Worm (Caenorhabditis elegans) whole organism, midembryonic: ENCODE measurements around the gene F55G7.4.
"Not testable (repeated sequence)": the region's sequence is repeated elsewhere in the genome, so short reads cannot be mapped to it uniquely, and the experiment has no call there.

Source experiments
- cog-1 ChIP-seq: sonication (generic microtip); optimal IDR thresholded peaks from 2 replicates; lab custom pipeline; 2016; ENCODE audit warnings: missing genetic modification characterization, missing compliant biosample characterization
- flt-1 ChIP-seq: fragments of 200-800 bp; sonication (Bioruptor generic); IDR thresholded peaks from 2 replicates; pipeline ENCODE4 v1.3.6; 2022; ENCODE audit warnings: missing genetic modification characterization, missing compliant biosample characterization
- klf-2 ChIP-seq: fragments of 200-800 bp; sonication (Bioruptor generic); conservative IDR thresholded peaks from 2 replicates; pipeline ENCODE4 v1.3.6; 2022; ENCODE audit warnings: missing genetic modification reagents, missing genetic modification characterization, missing compliant biosample characterization
- med-1 ChIP-seq: sonication (generic microtip); optimal IDR thresholded peaks from 2 replicates; lab custom pipeline; 2017; ENCODE audit warnings: missing genetic modification characterization, mild to moderate bottlenecking, missing compliant biosample characterization, antibody characterized with exemption, missing genetic modification reagents; ENCODE audit not compliant: insufficient read depth
- tab-1 ChIP-seq: fragments of 200-800 bp; sonication (Bioruptor generic); IDR thresholded peaks from 2 replicates; pipeline ENCODE4 v1.3.6; 2022; ENCODE audit warnings: missing genetic modification characterization, missing compliant biosample characterization
- ztf-23 ChIP-seq: fragments of 200-800 bp; sonication (Bioruptor generic); IDR thresholded peaks from 2 replicates; pipeline ENCODE4 v1.3.6; 2022; ENCODE audit warnings: missing genetic modification reagents, missing genetic modification characterization, missing compliant biosample characterization

ce11 chrX:11961103-11961502 lies 33.4 kb downstream of the F55G7.4 start, which contains the start of gene C49F5.13:
- not testable (repeated sequence) for TF ChIP-seq cog-1 (tag; lab: Kevin White, UChicago); flt-1 (GFP tag; lab: Robert Waterston, UW); med-1 (GFP tag; lab: Kevin White, UChicago); klf-2 (GFP tag; lab: Robert Waterston, UW); tab-1 (GFP tag; lab: Robert Waterston, UW); ztf-23 (GFP tag; lab: Robert Waterston, UW)
